Worm (Caenorhabditis elegans) whole organism, midembryonic: ENCODE results near the gene cysl-3.

ENCODE experiments used
- flt-1 ChIP-seq: fragments of 200-800 bp; sonication (Bioruptor generic); IDR thresholded peaks from 2 replicates; pipeline ENCODE4 v1.3.6; 2022; ENCODE audit warnings: missing genetic modification characterization, missing compliant biosample characterization
- ref-1 ChIP-seq: fragments of 200-800 bp; sonication (Bioruptor generic); conservative IDR thresholded peaks from 2 replicates; pipeline ENCODE4 v1.3.6; 2022; ENCODE audit warnings: missing genetic modification reagents, missing genetic modification characterization, missing compliant biosample characterization

ce11 chrV:3811541-3811940 lies 35.6 kb upstream of the cysl-3 start, which contains the start of gene scl-13:
- TF ChIP-seq ref-1 (GFP tag; lab: Robert Waterston, UW): no peak
- TF ChIP-seq flt-1 (GFP tag; lab: Robert Waterston, UW): no peak
